Worm (Caenorhabditis elegans) whole organism, L4 larva: Measurements from ENCODE around the gene ecps-1.

Experiments used
- Y48G9A.11 ChIP-seq: fragments of 200-800 bp; sonication (Bioruptor generic); IDR thresholded peaks from 2 replicates; pipeline ENCODE4 v1.3.6; 2022; ENCODE audit warnings: missing genetic modification reagents, missing genetic modification characterization, missing compliant biosample characterization
- ama-1 ChIP-seq: fragments of 150-350 bp; optimal IDR thresholded peaks from 2 replicates; lab custom pipeline; 2014; ENCODE audit warnings: inconsistent platforms, mixed read lengths
- dpl-1 ChIP-seq: fragments of 150-350 bp; optimal IDR thresholded peaks from 2 replicates; lab custom pipeline; 2014; ENCODE audit warnings: missing biosample characterization, missing genetic modification reagents, missing genetic modification characterization
- dve-1 ChIP-seq: sonication (generic microtip); optimal IDR thresholded peaks from 2 replicates; lab custom pipeline; 2017; ENCODE audit warnings: antibody characterized with exemption, mild to moderate bottlenecking, missing genetic modification characterization, missing compliant biosample characterization; ENCODE audit not compliant: insufficient read depth
- hlh-11 ChIP-seq: fragments of 200-800 bp; sonication (Bioruptor generic); optimal IDR thresholded peaks from 2 replicates; lab custom pipeline; 2018; ENCODE audit warnings: mild to moderate bottlenecking, missing genetic modification characterization, missing compliant biosample characterization
- lin-13 ChIP-seq: fragments of 150-350 bp; optimal IDR thresholded peaks from 2 replicates; lab custom pipeline; 2014; ENCODE audit warnings: missing biosample characterization, missing genetic modification reagents, missing genetic modification characterization
- nhr-11 ChIP-seq: fragments of 150-350 bp; optimal IDR thresholded peaks from 2 replicates; lab custom pipeline; 2014; ENCODE audit warnings: missing biosample characterization, missing genetic modification characterization
- spr-3 ChIP-seq: fragments of 200-800 bp; sonication (Bioruptor generic); optimal IDR thresholded peaks from 2 replicates; lab custom pipeline; 2018; ENCODE audit warnings: mild to moderate bottlenecking, missing genetic modification characterization, missing compliant biosample characterization
- zfp-2 ChIP-seq: sonication (generic microtip); optimal IDR thresholded peaks from 2 replicates; lab custom pipeline; 2016; ENCODE audit warnings: mild to moderate bottlenecking, missing genetic modification characterization, missing compliant biosample characterization

- TF ChIP-seq zfp-2 (tag; lab: Kevin White, UChicago) (no peak), Y48G9A.11 (GFP tag; lab: Robert Waterston, UW) (no peak), dve-1 (tag; lab: Kevin White, UChicago) (no peak), nhr-11 (no peak), dpl-1 (no peak), ama-1 (no peak), spr-3 (GFP tag; lab: Kevin White, UChicago) (no peak), lin-13 (GFP tag; lab: Kevin White, UChicago) (no peak), hlh-11 (tag; lab: Kevin White, UChicago) (no peak)
These were observed 26.1 kb upstream of the ecps-1 start for ce11 chrIII:10486455-10486854.
